Worm (Caenorhabditis elegans): Measurements from ENCODE around the gene Y38E10A.9.

The Y38E10A.9 gene

DNA sequence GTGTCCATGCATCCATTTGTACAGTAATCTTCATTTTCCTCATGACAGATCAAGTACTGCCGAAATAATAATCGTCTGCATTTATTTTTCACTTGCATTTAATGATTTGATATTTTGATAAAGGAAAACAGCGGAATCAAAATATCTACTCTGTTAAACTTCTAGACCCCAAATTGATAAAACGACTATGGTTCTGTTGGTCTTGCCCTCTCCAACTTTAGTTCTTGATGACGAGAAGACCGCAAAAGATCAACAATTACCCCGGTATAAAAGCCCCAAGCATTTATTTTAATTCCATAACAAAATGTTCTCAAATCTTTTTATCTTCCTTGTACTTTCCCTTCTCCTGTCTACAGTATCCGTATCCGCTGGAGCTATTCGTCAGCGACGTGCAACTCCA, at the start of gene Y38E10A.9:
Gene Y38E10A.9, plus strand, starts transcription at position 301 of the 400 bp plus-strand sequence.
- no peak for TF ChIP-seq ztf-29 (GFP tag; IDR thresholded peaks at IDR 0.05)
- no peak for TF ChIP-seq tab-1 (GFP tag; IDR thresholded peaks at IDR 0.05)
- no peak for TF ChIP-seq ref-1 (GFP tag; conservative IDR thresholded peaks at IDR 0.05)
- no peak for TF ChIP-seq T22C8.4 (GFP tag; IDR thresholded peaks at IDR 0.05)

DNA sequence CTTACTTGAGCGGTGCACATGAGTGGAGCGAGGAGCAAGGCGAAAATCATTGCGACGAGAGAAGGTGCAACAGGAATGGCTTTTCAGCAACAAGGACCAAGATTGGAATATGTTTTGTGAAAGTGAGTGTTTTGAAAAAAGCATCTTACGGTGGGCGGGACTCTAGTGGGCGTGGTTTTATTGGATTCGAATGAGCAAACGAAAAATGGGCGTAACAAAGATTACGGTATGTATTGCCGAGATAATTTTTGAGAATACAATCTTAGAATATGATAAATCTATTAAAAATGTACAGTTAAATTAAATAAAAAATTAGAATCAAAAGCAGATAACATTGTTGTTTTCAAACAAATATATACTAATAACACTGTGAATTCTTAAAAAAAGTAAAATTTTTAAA, 48.5 kb upstream of the Y38E10A.9 start, which contains the start of gene F49C5.12:
Gene F49C5.12, minus strand, starts transcription at position 101 of the 400 bp plus-strand sequence.
- no peak for TF ChIP-seq ref-1 (GFP tag; conservative IDR thresholded peaks at IDR 0.05)
- no peak for TF ChIP-seq tab-1 (GFP tag; IDR thresholded peaks at IDR 0.05)
- TF ChIP-seq ztf-23 (GFP tag; IDR thresholded peaks at IDR 0.05): no peak
- TF ChIP-seq med-1 (GFP tag; optimal IDR thresholded peaks at IDR 0.05; ENCODE audit: insufficient read depth): no peak
- TF ChIP-seq T22C8.4 (GFP tag; IDR thresholded peaks at IDR 0.05): no peak
- TF ChIP-seq flt-1 (GFP tag; IDR thresholded peaks at IDR 0.05): no peak
- TF ChIP-seq klf-2 (GFP tag; conservative IDR thresholded peaks at IDR 0.05): no peak
- no peak for TF ChIP-seq cog-1 (tag; optimal IDR thresholded peaks at IDR 0.05)
- TF ChIP-seq ztf-29 (GFP tag; IDR thresholded peaks at IDR 0.05): no peak

DNA sequence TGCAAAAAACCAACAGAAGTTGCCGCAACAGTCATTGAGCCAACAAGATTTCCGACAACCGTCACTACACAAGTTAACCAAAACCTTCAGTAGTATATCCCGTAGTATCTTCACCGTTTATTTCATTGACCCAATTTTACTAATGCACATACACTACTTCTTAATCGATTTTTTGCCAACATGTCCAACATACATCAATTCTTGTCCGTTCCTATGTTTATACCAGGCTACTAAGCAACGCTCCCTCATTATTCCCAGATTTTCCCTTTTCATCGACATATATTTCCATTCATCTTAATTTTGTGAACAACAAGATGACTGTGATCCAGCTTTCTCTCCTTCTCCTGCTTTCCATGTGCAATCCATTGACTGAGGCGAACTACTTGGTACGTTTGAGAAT, 42.9 kb upstream of the Y38E10A.9 start, which contains the start of gene F49C5.7:
Gene F49C5.7, plus strand, starts transcription at position 301 of the 400 bp plus-strand sequence.
- TF ChIP-seq ztf-29 (GFP tag; IDR thresholded peaks at IDR 0.05): no peak
- TF ChIP-seq tab-1 (GFP tag; IDR thresholded peaks at IDR 0.05): no peak
- TF ChIP-seq T22C8.4 (GFP tag; IDR thresholded peaks at IDR 0.05): no peak
- TF ChIP-seq ztf-23 (GFP tag; IDR thresholded peaks at IDR 0.05): no peak
- no peak for TF ChIP-seq klf-2 (GFP tag; conservative IDR thresholded peaks at IDR 0.05)
- no peak for TF ChIP-seq flt-1 (GFP tag; IDR thresholded peaks at IDR 0.05)
- no peak for TF ChIP-seq ref-1 (GFP tag; conservative IDR thresholded peaks at IDR 0.05)
- no peak for TF ChIP-seq cog-1 (tag; optimal IDR thresholded peaks at IDR 0.05)
- TF ChIP-seq med-1 (GFP tag; optimal IDR thresholded peaks at IDR 0.05; ENCODE audit: insufficient read depth): no peak

DNA sequence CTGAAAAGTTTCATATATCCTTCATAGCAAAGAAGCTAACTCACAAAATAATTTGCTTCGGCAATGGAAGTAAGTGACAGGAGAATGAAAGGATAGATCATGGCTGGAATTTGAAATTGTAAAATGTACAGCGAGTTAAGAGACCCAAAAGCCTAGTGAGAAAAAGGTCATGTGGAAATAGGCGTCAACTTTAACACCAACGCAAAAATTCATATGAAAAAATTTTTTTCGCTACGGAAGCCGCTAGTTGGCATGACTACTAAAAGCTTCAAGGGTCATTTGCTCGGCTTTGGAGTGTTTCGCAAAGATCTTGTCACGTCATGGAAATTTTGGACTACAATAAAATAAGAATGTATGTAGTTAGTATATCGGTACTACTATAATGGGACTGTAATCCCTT, 38.2 kb upstream of the Y38E10A.9 start, which contains the start of gene Y38E10A.1:
Gene Y38E10A.1, minus strand, starts transcription at position 101 of the 400 bp plus-strand sequence.
- TF ChIP-seq ztf-23 (GFP tag; IDR thresholded peaks at IDR 0.05) (no peak), T22C8.4 (GFP tag; IDR thresholded peaks at IDR 0.05) (no peak), flt-1 (GFP tag; IDR thresholded peaks at IDR 0.05) (no peak), klf-2 (GFP tag; conservative IDR thresholded peaks at IDR 0.05) (no peak), tab-1 (GFP tag; IDR thresholded peaks at IDR 0.05) (no peak), med-1 (GFP tag; optimal IDR thresholded peaks at IDR 0.05; ENCODE audit: insufficient read depth) (no peak), cog-1 (tag; optimal IDR thresholded peaks at IDR 0.05) (no peak)

- TF ChIP-seq tab-1 (GFP tag; IDR thresholded peaks at IDR 0.05): no peak
These were observed 36.0 kb upstream of the Y38E10A.9 start, which contains the start of gene Y38E10A.35 for ce11 chrII:12572760-12573159. Gene Y38E10A.35, minus strand, starts transcription at chrII:12572860.

DNA sequence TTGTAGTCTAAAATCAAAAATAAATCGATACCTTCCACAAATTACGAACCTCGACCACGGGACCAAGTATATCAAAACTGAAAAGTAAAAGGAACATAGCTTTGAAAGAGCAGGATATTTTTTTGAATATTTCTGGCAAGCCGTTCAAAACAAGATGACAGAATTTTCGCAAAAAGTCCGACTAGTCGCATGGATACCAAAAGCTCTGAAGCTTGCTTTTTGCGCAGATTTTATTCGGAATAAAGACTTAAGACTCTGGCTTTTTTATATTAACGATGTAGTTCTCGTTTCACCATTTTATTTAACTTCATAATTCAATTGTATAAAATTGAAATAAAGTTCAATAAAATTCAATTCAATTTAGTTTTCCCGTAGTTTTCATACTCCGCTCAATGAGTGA, 35.2 kb upstream of the Y38E10A.9 start, which contains the start of gene Y38E10A.2:
Gene Y38E10A.2, minus strand, starts transcription at position 101 of the 400 bp plus-strand sequence.
- no peak for TF ChIP-seq T22C8.4 (GFP tag; IDR thresholded peaks at IDR 0.05)
- no peak for TF ChIP-seq ztf-29 (GFP tag; IDR thresholded peaks at IDR 0.05)
- no peak for TF ChIP-seq tab-1 (GFP tag; IDR thresholded peaks at IDR 0.05)
- no peak for TF ChIP-seq cog-1 (tag; optimal IDR thresholded peaks at IDR 0.05)
- no peak for TF ChIP-seq klf-2 (GFP tag; conservative IDR thresholded peaks at IDR 0.05)
- TF ChIP-seq med-1 (GFP tag; optimal IDR thresholded peaks at IDR 0.05; ENCODE audit: insufficient read depth): no peak
- TF ChIP-seq ref-1 (GFP tag; conservative IDR thresholded peaks at IDR 0.05): no peak
- TF ChIP-seq flt-1 (GFP tag; IDR thresholded peaks at IDR 0.05): no peak
- TF ChIP-seq ztf-23 (GFP tag; IDR thresholded peaks at IDR 0.05): no peak

ce11 chrII:12574668-12575067, 34.1 kb upstream of the Y38E10A.9 start, which contains the start of gene Y38E10A.3:
Gene Y38E10A.3, minus strand, starts transcription at chrII:12574768.
- no peak for TF ChIP-seq tab-1 (GFP tag; IDR thresholded peaks at IDR 0.05)
- no peak for TF ChIP-seq ztf-29 (GFP tag; IDR thresholded peaks at IDR 0.05)
- TF ChIP-seq flt-1 (GFP tag; IDR thresholded peaks at IDR 0.05): no peak

ce11 chrII:12577754-12578153, 31.0 kb upstream of the Y38E10A.9 start, which contains the start of gene clec-8:
Gene clec-8, minus strand, starts transcription at chrII:12578061.
- TF ChIP-seq med-1 (GFP tag; optimal IDR thresholded peaks at IDR 0.05; ENCODE audit: insufficient read depth) (no peak), ref-1 (GFP tag; conservative IDR thresholded peaks at IDR 0.05) (no peak), klf-2 (GFP tag; conservative IDR thresholded peaks at IDR 0.05) (no peak)

DNA sequence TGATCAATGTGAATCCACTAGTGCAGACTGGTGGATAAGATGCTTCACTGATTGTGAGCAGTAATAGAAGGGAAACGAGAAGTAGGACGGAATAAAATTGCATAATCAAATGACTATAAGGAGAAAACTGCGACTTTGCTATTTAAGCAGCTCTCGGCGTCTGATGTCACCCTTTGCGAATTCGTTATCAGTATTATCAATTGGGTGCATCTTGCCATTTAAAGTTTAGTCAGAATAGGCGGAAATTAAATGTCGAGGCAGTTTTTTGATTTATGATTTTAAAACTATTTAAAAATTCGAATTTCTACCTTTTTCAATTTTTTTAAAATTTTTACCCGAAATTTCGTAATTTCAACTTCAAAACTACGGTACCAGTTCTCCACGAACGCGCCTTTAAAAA, 27.8 kb upstream of the Y38E10A.9 start, which contains the start of gene clec-4:
Gene clec-4, minus strand, starts transcription at position 162 of the 400 bp plus-strand sequence.
- TF ChIP-seq ztf-29 (GFP tag; IDR thresholded peaks at IDR 0.05) (no peak), flt-1 (GFP tag; IDR thresholded peaks at IDR 0.05) (no peak), ref-1 (GFP tag; conservative IDR thresholded peaks at IDR 0.05) (no peak), med-1 (GFP tag; optimal IDR thresholded peaks at IDR 0.05; ENCODE audit: insufficient read depth) (no peak), T22C8.4 (GFP tag; IDR thresholded peaks at IDR 0.05) (no peak), ztf-23 (GFP tag; IDR thresholded peaks at IDR 0.05) (no peak), cog-1 (tag; optimal IDR thresholded peaks at IDR 0.05) (no peak), tab-1 (GFP tag; IDR thresholded peaks at IDR 0.05) (no peak), klf-2 (GFP tag; conservative IDR thresholded peaks at IDR 0.05) (no peak)

ce11 chrII:12603667-12604621, 4.8 kb upstream of the Y38E10A.9 start, which contains the start of the genes ceh-100 and lips-15:
Gene ceh-100, minus strand, starts transcription at chrII:12603680.
Gene lips-15, plus strand, starts transcription at chrII:12604386.
- TF ChIP-seq klf-2 (GFP tag; conservative IDR thresholded peaks at IDR 0.05): no peak
- peak; percentile 44; the same call in 1 of the 2 replicates for TF ChIP-seq T22C8.4 (GFP tag; IDR thresholded peaks at IDR 0.05)

All from whole organism, midembryonic.